Fruit fly (Drosophila melanogaster): ENCODE data around the gene CG14570.

dm6 chr3L:21727013-21727727, 3.1 kb downstream of the CG14570 start:
- TF ChIP-seq Dfd (GFP tag; optimal IDR thresholded peaks at IDR 0.05) (no peak), woc (GFP tag; optimal IDR thresholded peaks at IDR 0.05) (no peak), HLH106 (tag; optimal IDR thresholded peaks at IDR 0.05) (no peak), h (GFP tag; optimal IDR thresholded peaks at IDR 0.05) (no peak), Abd-B (GFP tag; optimal IDR thresholded peaks at IDR 0.05) (no peak), GATAd (GFP tag; optimal IDR thresholded peaks at IDR 0.05) (no peak), Dif (GFP tag; optimal IDR thresholded peaks at IDR 0.05; ENCODE audit: partially characterized antibody) (no peak), rgr (GFP tag; optimal IDR thresholded peaks at IDR 0.05) (no peak), N (GFP tag; optimal IDR thresholded peaks at IDR 0.05) (no peak), Myc (optimal IDR thresholded peaks at IDR 0.05) (no peak), OdsH (GFP tag; optimal IDR thresholded peaks at IDR 0.05) (no peak)
